Worm (Caenorhabditis elegans): ENCODE results near the gene tag-10.
"Not testable (repeated sequence)": the region's sequence is repeated elsewhere in the genome, so short reads cannot be mapped to it uniquely, and the experiment has no call there.

The tag-10 gene

ce11 chrII:13641311-13641710, 8.9 kb downstream of the tag-10 start, which contains the start of gene fbxa-167:
Gene fbxa-167 (plus strand): TSS chrII:13641489.
- TF ChIP-seq F49E8.2 (tag; optimal IDR thresholded peaks at IDR 0.05; ENCODE audit: borderline replicate concordance) (no peak), aha-1 (tag) (peak; percentile 16), hif-1 (tag; optimal IDR thresholded peaks at IDR 0.05) (no peak), zfp-3 (GFP tag; conservative IDR thresholded peaks at IDR 0.05) (no peak), jun-1 (tag; optimal IDR thresholded peaks at IDR 0.05) (no peak), ctbp-1 (GFP tag; IDR thresholded peaks at IDR 0.05) (no peak), skn-1 (tag; optimal IDR thresholded peaks at IDR 0.05) (no peak), egl-27 (tag; optimal IDR thresholded peaks at IDR 0.05) (no peak), unc-62 (GFP tag; optimal IDR thresholded peaks at IDR 0.05 in 1 of 2) (peak in 1 of 2 experiments; percentile 32), unc-62 (tag; optimal IDR thresholded peaks at IDR 0.05) (no peak), nhr-6 (tag; optimal IDR thresholded peaks at IDR 0.05) (no peak), zfp-2 (tag; optimal IDR thresholded peaks at IDR 0.05) (no peak), set-16 (GFP tag; IDR thresholded peaks at IDR 0.05) (no peak), daf-12 (tag; optimal IDR thresholded peaks at IDR 0.05) (no peak), F37D6.2 (tag; optimal IDR thresholded peaks at IDR 0.05) (no peak), ceh-20 (GFP tag; IDR thresholded peaks at IDR 0.05) (no peak), daf-8 (GFP tag; IDR thresholded peaks at IDR 0.05) (no peak), dmd-6 (GFP tag; IDR thresholded peaks at IDR 0.05) (no peak), dmd-9 (GFP tag; IDR thresholded peaks at IDR 0.05) (no peak), ztf-11 (tag; optimal IDR thresholded peaks at IDR 0.05) (no peak), nhr-102 (tag; optimal IDR thresholded peaks at IDR 0.05) (no peak), madf-5 (GFP tag; IDR thresholded peaks at IDR 0.05) (no peak), hmg-1.1 (GFP tag; IDR thresholded peaks at IDR 0.05) (no peak), lsy-2 (tag; optimal IDR thresholded peaks at IDR 0.05) (peak in 1 of 2 experiments; percentile 15), ceh-44 (GFP tag; IDR thresholded peaks at IDR 0.05) (no peak), snpc-4 (tag; optimal IDR thresholded peaks at IDR 0.05) (no peak), ZK337.2 (GFP tag; IDR thresholded peaks at IDR 0.05) (no peak)

- TF ChIP-seq aha-1 (tag) = peak; percentile 83
- no peak for TF ChIP-seq ces-1 (GFP tag; optimal IDR thresholded peaks at IDR 0.05)
Observed at ce11 chrII:13648230-13648629, 15.8 kb downstream of the tag-10 start, which contains the start of gene fbxa-169. Gene fbxa-169 (plus strand): TSS chrII:13648530.

ce11 chrII:13654723-13655122, 22.3 kb downstream of the tag-10 start, which contains the start of gene C31C9.9:
Gene C31C9.9 (plus strand): TSS chrII:13655023.
- peak; percentile 55 for TF ChIP-seq set-16 (GFP tag; IDR thresholded peaks at IDR 0.05)

- peak; percentile 60; the same call in 1 of the 2 replicates for TF ChIP-seq lin-38 (GFP tag; IDR thresholded peaks at IDR 0.05)
- TF ChIP-seq F44E2.7 (GFP tag; IDR thresholded peaks at IDR 0.05) = peak; percentile 61; the same call in 1 of the 2 replicates
- TF ChIP-seq Y75B8A.6 (GFP tag; IDR thresholded peaks at IDR 0.05) = peak; percentile 35; the same call in 1 of the 2 replicates
- peak; percentile 79 for TF ChIP-seq arid-1 (GFP tag; conservative IDR thresholded peaks at IDR 0.05)
- peak; percentile 68; the same call in 1 of the 2 replicates for TF ChIP-seq tra-1 (GFP tag; IDR thresholded peaks at IDR 0.05)
- TF ChIP-seq hmg-1.1 (GFP tag; IDR thresholded peaks at IDR 0.05) = peak; percentile 33; the same call in 1 of the 2 replicates
- peak; percentile 79 for TF ChIP-seq pha-4 (GFP tag; IDR thresholded peaks at IDR 0.05)
- TF ChIP-seq pha-4 (tag; optimal IDR thresholded peaks at IDR 0.05) = not testable (repeated sequence)
- peak; percentile 49; the same call in 1 of the 2 replicates for TF ChIP-seq vab-7 (GFP tag; IDR thresholded peaks at IDR 0.05)
- 0 out of 2 replicates have a peak, but pooled peaks have one; percentile 18 for TF ChIP-seq dmd-6 (GFP tag; IDR thresholded peaks at IDR 0.05)
- peak; percentile 77; the same call in 1 of the 2 replicates for TF ChIP-seq F26F4.8 (GFP tag; conservative IDR thresholded peaks at IDR 0.05)
- peak; percentile 77 for TF ChIP-seq egl-43 (GFP tag; IDR thresholded peaks at IDR 0.05)
- TF ChIP-seq lim-7 (GFP tag; IDR thresholded peaks at IDR 0.05) = peak; percentile 88
- 0 out of 2 replicates have a peak, but pooled peaks have one; percentile 43 for TF ChIP-seq snpc-1.2 (GFP tag; IDR thresholded peaks at IDR 0.05)
- TF ChIP-seq ctbp-1 (GFP tag; IDR thresholded peaks at IDR 0.05) = 0 out of 2 replicates have a peak, but pooled peaks have one; percentile 50
- TF ChIP-seq dmd-8 (GFP tag; IDR thresholded peaks at IDR 0.05) = peak; percentile 70; the same call in 1 of the 2 replicates
- 0 out of 2 replicates have a peak, but pooled peaks have one; percentile 50 for TF ChIP-seq D1046.2 (GFP tag; IDR thresholded peaks at IDR 0.05)
Observed at ce11 chrII:13658424-13658823, 26.0 kb downstream of the tag-10 start.

All from whole organism, L4 larva.